Fruit fly (Drosophila melanogaster): ENCODE results near the gene CG4872.
A peak's percentile ranks its signal among the peaks of the same experiment; 100 is the strongest.

CG4872 gene

DNA sequence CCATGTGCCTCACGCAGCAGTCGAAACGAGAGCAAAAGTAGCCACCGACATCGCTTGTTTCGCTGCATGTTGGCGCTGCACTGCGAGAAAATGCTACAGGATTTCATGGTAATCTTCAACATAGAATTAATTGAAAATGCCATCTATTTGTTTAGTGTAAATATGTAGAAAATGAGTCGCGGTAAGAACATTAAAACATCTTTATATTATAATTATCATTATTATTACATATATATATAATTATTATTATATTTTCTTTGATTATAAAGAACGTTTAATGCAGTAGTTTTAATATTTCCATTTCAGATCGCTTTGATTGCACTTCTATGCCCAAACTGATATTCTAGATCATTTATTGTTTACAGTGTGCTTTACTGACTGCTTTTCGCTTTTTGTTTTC, 8.1 kb upstream of the CG4872 start (continued):
- TF ChIP-seq CG2678 (tag; optimal IDR thresholded peaks at IDR 0.05) (peak; percentile 14), Med (GFP tag) (peak; percentile 5), Blimp-1 (GFP tag; optimal IDR thresholded peaks at IDR 0.05) (peak; percentile 36), bsh (GFP tag; optimal IDR thresholded peaks at IDR 0.05) (peak in 1 of 2 experiments; percentile 46), H2.0 (GFP tag; IDR thresholded peaks at IDR 0.05) (no peak), ATbp (GFP tag; optimal IDR thresholded peaks at IDR 0.05) (peak; percentile 33), Hr39 (optimal IDR thresholded peaks at IDR 0.05) (no peak), CG10979 (tag; optimal IDR thresholded peaks at IDR 0.05) (peak; percentile 38), CG11723 (GFP tag; optimal IDR thresholded peaks at IDR 0.05) (no peak), CG8388 (GFP tag; optimal IDR thresholded peaks at IDR 0.05) (peak; percentile 19), Poxn (GFP tag; IDR thresholded peaks at IDR 0.05) (no peak)

DNA sequence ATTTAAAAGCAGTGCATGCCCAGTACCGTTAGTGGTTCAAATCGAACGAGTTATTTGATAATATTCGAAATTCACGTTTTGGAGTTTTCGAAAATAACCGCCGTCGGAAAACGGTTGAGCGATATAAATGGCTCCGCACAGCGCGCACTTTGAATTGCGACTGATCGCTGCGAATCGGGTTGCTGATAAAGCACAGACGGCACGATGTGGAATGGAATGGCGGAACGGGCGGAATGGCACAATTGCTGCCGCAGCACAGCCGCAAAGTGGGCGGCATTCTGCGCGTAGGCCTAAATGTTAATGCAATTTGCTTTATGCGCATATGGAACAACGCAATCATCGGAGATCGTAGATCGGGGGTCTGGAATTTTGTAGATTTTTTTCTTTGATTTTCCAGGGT, 6.5 kb upstream of the CG4872 start:
- no peak for TF ChIP-seq CG4282 (GFP tag; optimal IDR thresholded peaks at IDR 0.05)
- no peak for TF ChIP-seq CG7839 (tag; optimal IDR thresholded peaks at IDR 0.05)
- TF ChIP-seq CG7963 (GFP tag; IDR thresholded peaks at IDR 0.05; ENCODE audit: partially characterized antibody) = no peak
- TF ChIP-seq CG11456 (GFP tag; IDR thresholded peaks at IDR 0.05) = 0 out of 3 replicates have a peak, but pooled peaks have one; percentile 38
- TF ChIP-seq CG4404 (GFP tag; IDR thresholded peaks at IDR 0.05) = no peak
- peak; percentile 24 for TF ChIP-seq Deaf1 (tag; optimal IDR thresholded peaks at IDR 0.05)
- no peak for TF ChIP-seq Dip2 (GFP tag; IDR thresholded peaks at IDR 0.05)
- TF ChIP-seq CG30403 (GFP tag; optimal IDR thresholded peaks at IDR 0.05) = no peak
- no peak for TF ChIP-seq CG14710 (tag; optimal IDR thresholded peaks at IDR 0.05)
- TF ChIP-seq zf30C (GFP tag; optimal IDR thresholded peaks at IDR 0.05) = no peak
- no peak for TF ChIP-seq NfI (GFP tag; optimal IDR thresholded peaks at IDR 0.05)
- no peak for TF ChIP-seq CG6813 (GFP tag; optimal IDR thresholded peaks at IDR 0.05)
- TF ChIP-seq run (tag; optimal IDR thresholded peaks at IDR 0.05) = no peak
- no peak for TF ChIP-seq CG13775 (GFP tag; optimal IDR thresholded peaks at IDR 0.05)
- peak; percentile 92 for TF ChIP-seq pfk (GFP tag; optimal IDR thresholded peaks at IDR 0.05)
- TF ChIP-seq CG31224 (GFP tag; IDR thresholded peaks at IDR 0.05) = no peak
- peak; percentile 37; the same call in 1 of the 2 replicates for TF ChIP-seq E2f2 (GFP tag; IDR thresholded peaks at IDR 0.05)
- no peak for TF ChIP-seq ERR (GFP tag; optimal IDR thresholded peaks at IDR 0.05)
- peak; percentile 82; the same call in 1 of the 4 replicates for TF ChIP-seq chinmo (GFP tag; IDR thresholded peaks at IDR 0.05; ENCODE audit: partially characterized antibody)
- TF ChIP-seq CG7987 (GFP tag; optimal IDR thresholded peaks at IDR 0.05) = no peak
- TF ChIP-seq Dad (GFP tag; optimal IDR thresholded peaks at IDR 0.05) = no peak
- TF ChIP-seq BEAF-32 (GFP tag; optimal IDR thresholded peaks at IDR 0.05) = no peak
- no peak for TF ChIP-seq Doc2 (GFP tag; IDR thresholded peaks at IDR 0.05)
- TF ChIP-seq bowl (GFP tag; IDR thresholded peaks at IDR 0.05) = no peak
- TF ChIP-seq pb (GFP tag; optimal IDR thresholded peaks at IDR 0.05) = no peak
- no peak for TF ChIP-seq CG11247 (GFP tag; IDR thresholded peaks at IDR 0.05)
- TF ChIP-seq Camta (GFP tag; optimal IDR thresholded peaks at IDR 0.05) = no peak
- TF ChIP-seq CG8290 (GFP tag; optimal IDR thresholded peaks at IDR 0.05) = no peak
- TF ChIP-seq CG8290 (tag; optimal IDR thresholded peaks at IDR 0.05) = peak in 1 of 2 experiments; percentile 3
- TF ChIP-seq Jarid2 (GFP tag; optimal IDR thresholded peaks at IDR 0.05) = peak; percentile 43
- TF ChIP-seq CG2712 (tag; optimal IDR thresholded peaks at IDR 0.05) = no peak
- TF ChIP-seq CG3726 (GFP tag; IDR thresholded peaks at IDR 0.05) = no peak
- peak; percentile 10; the same call in 1 of the 2 replicates for TF ChIP-seq CG13287 (GFP tag; IDR thresholded peaks at IDR 0.05; ENCODE audit: partially characterized antibody)
- TF ChIP-seq CG10462 (GFP tag; optimal IDR thresholded peaks at IDR 0.05) = no peak
- no peak for TF ChIP-seq CG1602 (GFP tag; optimal IDR thresholded peaks at IDR 0.05)
- no peak for TF ChIP-seq HLH3B (GFP tag; IDR thresholded peaks at IDR 0.05)
- TF ChIP-seq CG11093 (GFP tag; IDR thresholded peaks at IDR 0.05) = no peak
- TF ChIP-seq Myb (GFP tag; optimal IDR thresholded peaks at IDR 0.05) = peak; percentile 33
